Fruit fly (Drosophila melanogaster): Measurements from ENCODE around the gene kar.

- no peak for TF ChIP-seq D19A (tag; optimal IDR thresholded peaks at IDR 0.05)
- no peak for TF ChIP-seq cad (GFP tag; optimal IDR thresholded peaks at IDR 0.05)
- TF ChIP-seq slou (GFP tag; optimal IDR thresholded peaks at IDR 0.05) = no peak
Observed at dm6 chr3R:12699620-12700378, 10.6 kb upstream of the kar start.
